Fruit fly (Drosophila melanogaster) whole organism, embryonic: ENCODE measurements around the gene DCTN1-p150.

ENCODE experiments used
- Adf1 ChIP-seq: fragments of 200-800 bp; sonication (Bioruptor generic); IDR thresholded peaks from 2 replicates; pipeline ENCODE4 v1.3.6; 2022; ENCODE audit warnings: missing biosample characterization, missing genetic modification characterization
- CG11093 ChIP-seq: fragments of 200-800 bp; sonication (Bioruptor generic); IDR thresholded peaks from 3 replicates; pipeline ENCODE4 v1.3.6; 2022; ENCODE audit warnings: missing biosample characterization, missing genetic modification characterization
- CG11723 ChIP-seq: fragments of 200-800 bp; sonication (Bioruptor generic); optimal IDR thresholded peaks from 2 replicates; lab custom pipeline; 2017; ENCODE audit warnings: missing biosample characterization, mild to moderate bottlenecking, missing genetic modification characterization
- CG12104 ChIP-seq: fragments of 200-800 bp; sonication (Bioruptor generic); optimal IDR thresholded peaks from 3 replicates; lab custom pipeline; 2016; ENCODE audit warnings: missing biosample characterization, missing genetic modification characterization
- CG12219 ChIP-seq: fragments of 200-800 bp; sonication (Bioruptor generic); optimal IDR thresholded peaks from 3 replicates; lab custom pipeline; 2018; ENCODE audit warnings: missing biosample characterization, mild to moderate bottlenecking, missing genetic modification characterization
- CG14860 ChIP-seq: fragments of 200-800 bp; sonication (Bioruptor generic); IDR thresholded peaks from 3 replicates; pipeline ENCODE4 v1.3.6; 2022; ENCODE audit warnings: missing biosample characterization, missing genetic modification characterization; ENCODE audit not compliant: partially characterized antibody
- CG15011 ChIP-seq: fragments of 200-800 bp; sonication (Bioruptor generic); optimal IDR thresholded peaks from 3 replicates; lab custom pipeline; 2018; ENCODE audit warnings: missing biosample characterization, mild to moderate bottlenecking, missing genetic modification characterization
- CG15601 ChIP-seq: fragments of 200-800 bp; sonication (Bioruptor generic); optimal IDR thresholded peaks from 3 replicates; lab custom pipeline; 2019; ENCODE audit warnings: missing biosample characterization, mild to moderate bottlenecking, missing genetic modification characterization, moderate library complexity
- CG1647 ChIP-seq: fragments of 200-800 bp; sonication (Bioruptor generic); optimal IDR thresholded peaks from 3 replicates; lab custom pipeline; 2016; ENCODE audit warnings: missing biosample characterization, missing genetic modification characterization
- CG17912 ChIP-seq: fragments of 200-800 bp; sonication (Bioruptor generic); optimal IDR thresholded peaks from 2 replicates; lab custom pipeline; 2018; ENCODE audit warnings: missing biosample characterization, mild to moderate bottlenecking, missing genetic modification characterization
- CG18476 ChIP-seq: fragments of 200-800 bp; sonication (Bioruptor generic); optimal IDR thresholded peaks from 2 replicates; lab custom pipeline; 2016; ENCODE audit warnings: missing biosample characterization, mild to moderate bottlenecking, missing genetic modification characterization
- CG18764 ChIP-seq: fragments of 200-800 bp; sonication (Bioruptor generic); optimal IDR thresholded peaks from 3 replicates; lab custom pipeline; 2016; ENCODE audit warnings: missing biosample characterization, missing genetic modification characterization
- CG2129 ChIP-seq: fragments of 200-800 bp; sonication (Bioruptor generic); IDR thresholded peaks from 2 replicates; pipeline ENCODE4 v1.3.6; 2022; ENCODE audit warnings: missing biosample characterization, missing genetic modification characterization; ENCODE audit not compliant: partially characterized antibody
- CG30403 ChIP-seq: fragments of 200-800 bp; sonication (Bioruptor generic); optimal IDR thresholded peaks from 3 replicates; lab custom pipeline; 2016; ENCODE audit warnings: missing biosample characterization, missing genetic modification characterization
- CG3065 ChIP-seq: fragments of 200-800 bp; sonication (Bioruptor generic); optimal IDR thresholded peaks from 2 replicates; lab custom pipeline; 2016; ENCODE audit warnings: missing biosample characterization, missing genetic modification characterization
- CG4328 ChIP-seq: fragments of 200-800 bp; sonication (Bioruptor generic); optimal IDR thresholded peaks from 3 replicates; lab custom pipeline; 2017; ENCODE audit warnings: missing biosample characterization, missing genetic modification reagents, missing genetic modification characterization
- CG4424 ChIP-seq: fragments of 200-800 bp; sonication (Bioruptor generic); optimal IDR thresholded peaks from 3 replicates; lab custom pipeline; 2016; ENCODE audit warnings: missing biosample characterization, missing genetic modification characterization
- CG6175 ChIP-seq: fragments of 200-800 bp; sonication (Bioruptor generic); IDR thresholded peaks from 3 replicates; pipeline ENCODE4 v1.3.6; 2022; ENCODE audit warnings: missing biosample characterization, missing genetic modification characterization
- CG6683 ChIP-seq: fragments of 200-800 bp; sonication (Bioruptor generic); optimal IDR thresholded peaks from 2 replicates; lab custom pipeline; 2017; ENCODE audit warnings: missing biosample characterization, mild to moderate bottlenecking, missing genetic modification characterization, missing genetic modification reagents
- CG7839 ChIP-seq: fragments of 200-800 bp; sonication (Bioruptor generic); optimal IDR thresholded peaks from 3 replicates; lab custom pipeline; 2018; ENCODE audit warnings: missing biosample characterization, mild to moderate bottlenecking, missing genetic modification characterization, moderate library complexity
- CG7928 ChIP-seq: fragments of 200-800 bp; sonication (Bioruptor generic); optimal IDR thresholded peaks from 2 replicates; lab custom pipeline; 2017; ENCODE audit warnings: missing biosample characterization, mild to moderate bottlenecking, missing genetic modification characterization
- CG8359 ChIP-seq: fragments of 200-800 bp; sonication (Bioruptor generic); optimal IDR thresholded peaks from 2 replicates; lab custom pipeline; 2017; ENCODE audit warnings: missing biosample characterization, mild to moderate bottlenecking, missing genetic modification characterization, borderline replicate concordance
- CG8765 ChIP-seq: fragments of 200-800 bp; sonication (Bioruptor generic); IDR thresholded peaks from 2 replicates; pipeline ENCODE4 v1.3.6; 2022; ENCODE audit warnings: missing biosample characterization, missing genetic modification characterization
- CG8944 ChIP-seq: fragments of 200-800 bp; sonication (Bioruptor generic); optimal IDR thresholded peaks from 3 replicates; lab custom pipeline; 2016; ENCODE audit warnings: missing biosample characterization, missing genetic modification characterization
- Chrac-16 ChIP-seq: fragments of 200-800 bp; sonication (Bioruptor generic); optimal IDR thresholded peaks from 3 replicates; lab custom pipeline; 2016; ENCODE audit warnings: missing biosample characterization, missing genetic modification characterization
- Dll ChIP-seq: fragments of 200-800 bp; sonication (Bioruptor generic); IDR thresholded peaks from 4 replicates; pipeline ENCODE4 v1.3.6; 2022; ENCODE audit warnings: missing biosample characterization, missing genetic modification characterization; ENCODE audit not compliant: partially characterized antibody
- Doc2 ChIP-seq: fragments of 200-800 bp; sonication (Bioruptor generic); IDR thresholded peaks from 2 replicates; pipeline ENCODE4 v1.3.6; 2022; ENCODE audit warnings: missing biosample characterization, missing genetic modification characterization
- Drgx ChIP-seq: fragments of 200-800 bp; sonication (Bioruptor generic); IDR thresholded peaks from 2 replicates; pipeline ENCODE4 v1.3.6; 2022; ENCODE audit warnings: missing biosample characterization, missing genetic modification characterization
- ERR ChIP-seq: fragments of 200-800 bp; sonication (Bioruptor generic); optimal IDR thresholded peaks from 2 replicates; lab custom pipeline; 2016; ENCODE audit warnings: missing biosample characterization, missing genetic modification characterization
- Ets65A ChIP-seq: fragments of 200-800 bp; sonication (Bioruptor generic); peaks from one replicate; lab custom pipeline; 2016; ENCODE audit warnings: missing biosample characterization, missing genetic modification characterization
- HmgD ChIP-seq: fragments of 200-800 bp; sonication (Bioruptor generic); optimal IDR thresholded peaks from 3 replicates; lab custom pipeline; 2016; ENCODE audit warnings: missing biosample characterization, missing genetic modification characterization
- Hr39 ChIP-seq: fragments of >200 bp; optimal IDR thresholded peaks from 2 replicates; lab custom pipeline; 2017
- Optix ChIP-seq: fragments of 200-800 bp; sonication (Bioruptor generic); IDR thresholded peaks from 3 replicates; pipeline ENCODE4 v1.3.6; 2022; ENCODE audit warnings: missing biosample characterization, missing genetic modification characterization
- YL-1 ChIP-seq: fragments of 200-800 bp; sonication (Bioruptor generic); optimal IDR thresholded peaks from 3 replicates; lab custom pipeline; 2017; ENCODE audit warnings: missing biosample characterization, mild to moderate bottlenecking, missing genetic modification characterization
- al ChIP-seq: fragments of 200-800 bp; sonication (Bioruptor generic); IDR thresholded peaks from 2 replicates; pipeline ENCODE4 v1.3.6; 2022; ENCODE audit warnings: missing biosample characterization, missing genetic modification characterization
- aop ChIP-seq: fragments of 200-800 bp; sonication (Bioruptor generic); IDR thresholded peaks from 2 replicates; pipeline ENCODE4 v1.3.6; 2022; ENCODE audit warnings: missing biosample characterization, missing genetic modification characterization
- ci ChIP-seq: fragments of 200-800 bp; sonication (Bioruptor generic); IDR thresholded peaks from 3 replicates; pipeline ENCODE4 v1.3.6; 2022; ENCODE audit warnings: missing biosample characterization, missing genetic modification characterization
- dan ChIP-seq: fragments of 200-800 bp; sonication (Bioruptor generic); IDR thresholded peaks from 2 replicates; pipeline ENCODE4 v1.3.6; 2022; ENCODE audit warnings: missing biosample characterization, missing genetic modification characterization
- dpn ChIP-seq, 2 experiments: fragments of 200-800 bp; sonication (Bioruptor generic); optimal IDR thresholded peaks; 3 replicates each; lab custom pipeline; 2016; ENCODE audit warnings: missing biosample characterization in 2 of 2, missing genetic modification characterization in 2 of 2
- fd102C ChIP-seq: fragments of 200-800 bp; sonication (Bioruptor generic); optimal IDR thresholded peaks from 2 replicates; lab custom pipeline; 2018; ENCODE audit warnings: missing biosample characterization, mild to moderate bottlenecking, missing genetic modification characterization, moderate library complexity
- fd64A ChIP-seq: fragments of 200-800 bp; sonication (Bioruptor generic); optimal IDR thresholded peaks from 3 replicates; lab custom pipeline; 2018; ENCODE audit warnings: missing biosample characterization, mild to moderate bottlenecking, missing genetic modification characterization
- fu2 ChIP-seq: fragments of 200-800 bp; sonication (Bioruptor generic); optimal IDR thresholded peaks from 2 replicates; lab custom pipeline; 2016; ENCODE audit warnings: missing biosample characterization, missing genetic modification characterization
- lmd ChIP-seq: fragments of 200-800 bp; sonication (Bioruptor generic); IDR thresholded peaks from 2 replicates; pipeline ENCODE4 v1.3.6; 2022; ENCODE audit warnings: missing biosample characterization, missing genetic modification characterization
- maf-S ChIP-seq: fragments of 200-800 bp; sonication (Bioruptor generic); optimal IDR thresholded peaks from 2 replicates; lab custom pipeline; 2016; ENCODE audit warnings: missing biosample characterization, missing genetic modification characterization
- oc ChIP-seq: fragments of 200-800 bp; sonication (Bioruptor generic); optimal IDR thresholded peaks from 2 replicates; lab custom pipeline; 2018; ENCODE audit warnings: missing biosample characterization, mild to moderate bottlenecking, missing genetic modification characterization, moderate library complexity
- ranshi ChIP-seq: fragments of 200-800 bp; sonication (Bioruptor generic); IDR thresholded peaks from 2 replicates; pipeline ENCODE4 v1.3.6; 2022; ENCODE audit warnings: missing biosample characterization, missing genetic modification characterization
- slbo ChIP-seq: fragments of 200-800 bp; sonication (Bioruptor generic); IDR thresholded peaks from 2 replicates; pipeline ENCODE4 v1.3.6; 2022; ENCODE audit warnings: missing biosample characterization, missing genetic modification characterization
- so ChIP-seq: fragments of 200-800 bp; sonication (Bioruptor generic); IDR thresholded peaks from 3 replicates; pipeline ENCODE4 v1.3.6; 2022; ENCODE audit warnings: missing biosample characterization, missing genetic modification characterization
- sr ChIP-seq: fragments of 200-800 bp; sonication (Bioruptor generic); IDR thresholded peaks from 3 replicates; pipeline ENCODE4 v1.3.6; 2022; ENCODE audit warnings: missing biosample characterization, missing genetic modification characterization
- trh ChIP-seq: fragments of 200-800 bp; sonication (Bioruptor generic); optimal IDR thresholded peaks from 2 replicates; lab custom pipeline; 2016; ENCODE audit warnings: missing biosample characterization, missing genetic modification characterization
- wor ChIP-seq: fragments of 200-800 bp; sonication (Bioruptor generic); IDR thresholded peaks from 2 replicates; pipeline ENCODE4 v1.3.6; 2022; ENCODE audit warnings: missing biosample characterization, missing genetic modification characterization
- yki ChIP-seq: fragments of >200 bp; optimal IDR thresholded peaks from 3 replicates; lab custom pipeline; 2018

DCTN1-p150 gene

DNA sequence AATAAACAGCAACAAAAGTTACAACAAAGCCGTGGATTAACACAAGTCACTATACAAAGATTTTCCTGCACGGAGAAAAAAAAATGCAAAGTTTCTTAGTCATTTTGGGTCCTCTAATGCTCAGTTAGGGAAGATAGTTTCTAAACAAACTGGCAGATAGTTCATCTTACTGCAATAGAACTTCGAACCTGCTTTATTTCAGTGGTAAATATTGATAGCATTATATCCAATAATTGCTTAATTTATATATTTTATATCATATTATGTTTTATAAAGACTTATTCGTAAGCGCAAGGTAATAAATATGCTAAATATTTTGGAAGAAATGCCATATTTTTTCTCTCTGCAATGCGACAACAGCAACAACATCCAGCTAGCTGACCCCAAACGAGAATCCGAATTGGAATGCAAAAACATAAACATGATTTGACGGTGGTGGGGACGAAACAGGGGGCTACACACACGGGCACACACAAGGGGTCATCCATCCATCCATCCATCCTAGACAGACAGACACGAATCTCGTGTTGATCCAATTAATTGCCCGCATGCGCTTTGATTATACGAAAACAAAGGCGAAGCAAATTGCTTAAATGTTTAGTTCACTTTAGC, 17.4 kb upstream of the DCTN1-p150 start (continued):
- TF ChIP-seq slbo (GFP tag; lab: Robert Waterston, UW) (peak; percentile 70), CG18476 (GFP tag; lab: Kevin White, UChicago) (peak; percentile 5), ERR (GFP tag; lab: Kevin White, UChicago) (no peak), CG14860 (GFP tag; lab: Robert Waterston, UW) (no peak), Hr39 (lab: Kevin White, UChicago) (no peak), Ets65A (GFP tag; lab: Kevin White, UChicago) (peak; percentile 91), Dll (GFP tag; lab: Robert Waterston, UW) (no peak), Chrac-16 (GFP tag; lab: Kevin White, UChicago) (peak; percentile 36), CG12104 (peak; percentile 26), Doc2 (GFP tag; lab: Robert Waterston, UW) (no peak), so (GFP tag; lab: Robert Waterston, UW) (peak; percentile 77; the same call in 1 of the 3 replicates), CG18764 (GFP tag; lab: Kevin White, UChicago) (peak; percentile 38), dan (GFP tag; lab: Robert Waterston, UW) (no peak), oc (tag; lab: Kevin White, UChicago) (peak; percentile 58), fu2 (GFP tag; lab: Kevin White, UChicago) (no peak), yki (lab: Kevin White, UChicago) (no peak), Adf1 (GFP tag; lab: Robert Waterston, UW) (no peak), CG11723 (GFP tag; lab: Kevin White, UChicago) (peak; percentile 21), trh (no peak), al (GFP tag; lab: Robert Waterston, UW) (0 out of 2 replicates have a peak, but pooled peaks have one; percentile 5), maf-S (no peak), CG15601 (tag; lab: Kevin White, UChicago) (peak; percentile 47), CG17912 (GFP tag; lab: Kevin White, UChicago) (no peak), CG1647 (no peak), sr (GFP tag; lab: Robert Waterston, UW) (no peak), CG8944 (GFP tag; lab: Kevin White, UChicago) (no peak), Drgx (GFP tag; lab: Robert Waterston, UW) (no peak), fd102C (GFP tag; lab: Kevin White, UChicago) (no peak), ranshi (GFP tag; lab: Robert Waterston, UW) (no peak), lmd (GFP tag; lab: Robert Waterston, UW) (peak; percentile 71), CG7839 (tag; lab: Kevin White, UChicago) (peak; percentile 85), CG4328 (GFP tag; lab: Kevin White, UChicago) (no peak), CG2129 (no peak), CG15011 (GFP tag; lab: Kevin White, UChicago) (no peak), ci (GFP tag; lab: Robert Waterston, UW) (0 out of 3 replicates have a peak, but pooled peaks have one; percentile 42), CG30403 (GFP tag; lab: Kevin White, UChicago) (peak; percentile 54), CG8765 (no peak), CG12219 (GFP tag; lab: Kevin White, UChicago) (peak; percentile 20), dpn (GFP tag; optimal IDR thresholded peaks at IDR 0.05; lab: Kevin White, UChicago) (peak in 1 of 2 experiments; percentile 72), Optix (GFP tag; lab: Robert Waterston, UW) (no peak), CG6175 (GFP tag; lab: Robert Waterston, UW) (no peak), fd64A (GFP tag; lab: Kevin White, UChicago) (no peak), CG6683 (GFP tag; lab: Kevin White, UChicago) (no peak), aop (GFP tag; lab: Robert Waterston, UW) (no peak), wor (peak; percentile 45; the same call in 1 of the 2 replicates), CG7928 (GFP tag; lab: Kevin White, UChicago) (no peak), CG4424 (GFP tag; lab: Kevin White, UChicago) (peak; percentile 75), YL-1 (GFP tag; lab: Kevin White, UChicago) (no peak), CG8359 (GFP tag; lab: Kevin White, UChicago) (peak; percentile 50), HmgD (GFP tag; lab: Kevin White, UChicago) (no peak), CG3065 (GFP tag; lab: Kevin White, UChicago) (no peak), CG11093 (GFP tag; lab: Robert Waterston, UW) (no peak; the same call in 2 of the 3 replicates)
